Worm (Caenorhabditis elegans) whole organism, L4 larva: ENCODE results near the gene gur-5.

Experiments
- F10B5.3 ChIP-seq: sonication (generic microtip); optimal IDR thresholded peaks from 2 replicates; lab custom pipeline; 2016; ENCODE audit warnings: mild to moderate bottlenecking, missing genetic modification characterization, missing compliant biosample characterization
- F26F4.8 ChIP-seq: fragments of 200-800 bp; sonication (Bioruptor generic); conservative IDR thresholded peaks from 2 replicates; pipeline ENCODE4 v1.3.6; 2022; ENCODE audit warnings: missing genetic modification characterization, missing compliant biosample characterization
- F44E2.7 ChIP-seq: fragments of 200-800 bp; sonication (Bioruptor generic); IDR thresholded peaks from 2 replicates; pipeline ENCODE4 v2.1.2; 2022; ENCODE audit warnings: missing genetic modification characterization, missing compliant biosample characterization
- Y105C5A.15 ChIP-seq: fragments of 200-800 bp; sonication (Bioruptor generic); IDR thresholded peaks from 2 replicates; pipeline ENCODE4 v1.3.6; 2022; ENCODE audit warnings: missing genetic modification characterization, missing compliant biosample characterization
- Y5F2A.4 ChIP-seq: fragments of 200-800 bp; sonication (Bioruptor generic); optimal IDR thresholded peaks from 2 replicates; lab custom pipeline; 2018; ENCODE audit warnings: mild to moderate bottlenecking, missing genetic modification characterization, missing compliant biosample characterization
- aha-1 ChIP-seq: fragments of 150-350 bp; peaks from one replicate; lab custom pipeline; 2014; ENCODE audit warnings: missing biosample characterization, missing genetic modification characterization
- arid-1 ChIP-seq: fragments of 200-800 bp; sonication (Bioruptor generic); conservative IDR thresholded peaks from 2 replicates; pipeline ENCODE4 v1.3.6; 2022; ENCODE audit warnings: missing genetic modification reagents, missing genetic modification characterization, missing compliant biosample characterization
- ceh-44 ChIP-seq: fragments of 200-800 bp; sonication (Bioruptor generic); IDR thresholded peaks from 2 replicates; pipeline ENCODE4 v1.3.6; 2022; ENCODE audit warnings: missing genetic modification reagents, missing genetic modification characterization, missing compliant biosample characterization
- ceh-82 ChIP-seq: sonication (generic microtip); optimal IDR thresholded peaks from 2 replicates; lab custom pipeline; 2017; ENCODE audit warnings: missing biosample characterization, missing genetic modification characterization
- cey-2 ChIP-seq: sonication (generic microtip); optimal IDR thresholded peaks from 3 replicates; lab custom pipeline; 2017; ENCODE audit warnings: missing genetic modification characterization, mild to moderate bottlenecking, missing compliant biosample characterization, antibody characterized with exemption, borderline replicate concordance; ENCODE audit not compliant: insufficient read depth
- daf-16 ChIP-seq, 3 experiments: sonication (generic microtip); optimal IDR thresholded peaks; 2 replicates each; lab custom pipeline; 2016 to 2017; ENCODE audit warnings: missing genetic modification characterization in 3 of 3, missing genetic modification reagents in 3 of 3, mild to moderate bottlenecking in 2 of 3, missing compliant biosample characterization in 2 of 3, missing biosample characterization in 1 of 3, moderate library complexity in 1 of 3
- daf-19 ChIP-seq: fragments of 200-800 bp; sonication (Bioruptor generic); conservative IDR thresholded peaks from 2 replicates; pipeline ENCODE4 v1.3.6; 2022; ENCODE audit warnings: missing genetic modification characterization, missing compliant biosample characterization
- dmd-6 ChIP-seq: fragments of 200-800 bp; sonication (Bioruptor generic); IDR thresholded peaks from 2 replicates; pipeline ENCODE4 v1.3.6; 2022; ENCODE audit warnings: missing genetic modification reagents, missing genetic modification characterization, missing compliant biosample characterization
- dmd-8 ChIP-seq: fragments of 200-800 bp; sonication (Bioruptor generic); IDR thresholded peaks from 2 replicates; pipeline ENCODE4 v1.3.6; 2022; ENCODE audit warnings: missing genetic modification characterization, missing compliant biosample characterization
- dve-1 ChIP-seq: sonication (generic microtip); optimal IDR thresholded peaks from 2 replicates; lab custom pipeline; 2017; ENCODE audit warnings: antibody characterized with exemption, mild to moderate bottlenecking, missing genetic modification characterization, missing compliant biosample characterization; ENCODE audit not compliant: insufficient read depth
- egl-43 ChIP-seq: fragments of 200-800 bp; sonication (Bioruptor generic); IDR thresholded peaks from 2 replicates; pipeline ENCODE4 v1.3.6; 2022; ENCODE audit warnings: missing genetic modification reagents, missing genetic modification characterization, missing compliant biosample characterization
- gei-8 ChIP-seq: fragments of 200-800 bp; sonication (Bioruptor generic); optimal IDR thresholded peaks from 2 replicates; lab custom pipeline; 2018; ENCODE audit warnings: mild to moderate bottlenecking, missing genetic modification characterization, missing compliant biosample characterization
- hmg-1.1 ChIP-seq: fragments of 200-800 bp; sonication (Bioruptor generic); IDR thresholded peaks from 2 replicates; pipeline ENCODE4 v1.3.6; 2022; ENCODE audit warnings: missing genetic modification reagents, missing genetic modification characterization, missing compliant biosample characterization
- lin-13 ChIP-seq: fragments of 150-350 bp; optimal IDR thresholded peaks from 2 replicates; lab custom pipeline; 2014; ENCODE audit warnings: missing biosample characterization, missing genetic modification reagents, missing genetic modification characterization
- lsy-2 ChIP-seq, 2 experiments: fragments of 150-350 bp in 1 of 2; sonication (generic microtip) in 1 of 2; optimal IDR thresholded peaks; 2 replicates each; lab custom pipeline; 2014 to 2017; ENCODE audit warnings: missing biosample characterization in 2 of 2, missing genetic modification characterization in 2 of 2
- mes-2 ChIP-seq: sonication (generic microtip); optimal IDR thresholded peaks from 2 replicates; lab custom pipeline; 2016; ENCODE audit warnings: missing genotype, mild to moderate bottlenecking, missing genetic modification characterization, missing compliant biosample characterization; ENCODE audit not compliant: poor library complexity, severe bottlenecking
- nhr-111 ChIP-seq: fragments of 200-800 bp; sonication (Bioruptor generic); optimal IDR thresholded peaks from 2 replicates; lab custom pipeline; 2018; ENCODE audit warnings: mild to moderate bottlenecking, missing genetic modification characterization, missing compliant biosample characterization
- nhr-28 ChIP-seq: fragments of 150-350 bp; optimal IDR thresholded peaks from 2 replicates; lab custom pipeline; 2014; ENCODE audit warnings: missing biosample characterization, missing genetic modification characterization
- nhr-41 ChIP-seq: fragments of 200-800 bp; sonication (Bioruptor generic); IDR thresholded peaks from 2 replicates; pipeline ENCODE4 v1.3.6; 2022; ENCODE audit warnings: missing genetic modification reagents, missing genetic modification characterization, missing compliant biosample characterization
- nhr-42 ChIP-seq: fragments of 200-800 bp; sonication (Bioruptor generic); IDR thresholded peaks from 2 replicates; pipeline ENCODE4 v1.3.6; 2022; ENCODE audit warnings: missing genetic modification characterization, missing compliant biosample characterization
- nhr-76 ChIP-seq: fragments of 150-350 bp; optimal IDR thresholded peaks from 2 replicates; lab custom pipeline; 2014; ENCODE audit warnings: missing biosample characterization, missing genetic modification characterization
- nhr-77 ChIP-seq: fragments of 150-350 bp; optimal IDR thresholded peaks from 2 replicates; lab custom pipeline; 2014; ENCODE audit warnings: missing biosample characterization, missing genetic modification characterization
- pqm-1 ChIP-seq: sonication (generic microtip); optimal IDR thresholded peaks from 2 replicates; lab custom pipeline; 2017; ENCODE audit warnings: missing biosample characterization, missing genetic modification characterization
- sdz-12 ChIP-seq: fragments of 200-800 bp; sonication (Bioruptor generic); optimal IDR thresholded peaks from 2 replicates; lab custom pipeline; 2018; ENCODE audit warnings: mild to moderate bottlenecking, missing genetic modification characterization, missing compliant biosample characterization
- spr-1 ChIP-seq: sonication (generic microtip); optimal IDR thresholded peaks from 2 replicates; lab custom pipeline; 2016; ENCODE audit warnings: mild to moderate bottlenecking, missing genetic modification characterization, missing compliant biosample characterization
- tra-1 ChIP-seq: fragments of 200-800 bp; sonication (Bioruptor generic); IDR thresholded peaks from 2 replicates; pipeline ENCODE4 v1.3.6; 2022; ENCODE audit warnings: missing genetic modification reagents, missing genetic modification characterization, missing compliant biosample characterization
- zag-1 ChIP-seq: fragments of 150-350 bp; optimal IDR thresholded peaks from 2 replicates; lab custom pipeline; 2014; ENCODE audit warnings: missing biosample characterization, missing genetic modification characterization
- zfp-2 ChIP-seq: sonication (generic microtip); optimal IDR thresholded peaks from 2 replicates; lab custom pipeline; 2016; ENCODE audit warnings: mild to moderate bottlenecking, missing genetic modification characterization, missing compliant biosample characterization
- zfp-3 ChIP-seq: fragments of 200-800 bp; sonication (Bioruptor generic); conservative IDR thresholded peaks from 2 replicates; pipeline ENCODE4 v1.3.6; 2022; ENCODE audit warnings: missing genetic modification reagents, missing genetic modification characterization, missing compliant biosample characterization

The gur-5 gene

ce11 chrII:5282192-5282591 is 2.9 kb upstream of the gur-5 start, which contains the start of gene pmt-1 (continued):
- TF ChIP-seq nhr-111 (GFP tag; lab: Kevin White, UChicago) (no peak), nhr-42 (GFP tag; lab: Robert Waterston, UW) (no peak), arid-1 (GFP tag; lab: Robert Waterston, UW) (no peak), sdz-12 (no peak), mes-2 (tag; lab: Kevin White, UChicago) (no peak), daf-19 (GFP tag; lab: Robert Waterston, UW) (no peak), zag-1 (tag; lab: Kevin White, UChicago) (no peak), F26F4.8 (no peak), ceh-44 (GFP tag; lab: Robert Waterston, UW) (no peak), F44E2.7 (GFP tag; lab: Robert Waterston, UW) (no peak), spr-1 (tag; lab: Kevin White, UChicago) (no peak), zfp-2 (tag; lab: Kevin White, UChicago) (no peak)

ce11 chrII:5282740-5283281 is 2.3 kb upstream of the gur-5 start:
- TF ChIP-seq F26F4.8 (no peak), F10B5.3 (tag; lab: Kevin White, UChicago) (no peak), nhr-77 (tag; lab: Kevin White, UChicago) (peak; percentile 16), tra-1 (GFP tag; lab: Robert Waterston, UW) (0 out of 2 replicates have a peak, but pooled peaks have one; percentile 42), gei-8 (no peak), egl-43 (GFP tag; lab: Robert Waterston, UW) (no peak), nhr-28 (tag; lab: Kevin White, UChicago) (peak; percentile 70), nhr-76 (peak; percentile 25), aha-1 (tag; lab: Kevin White, UChicago) (peak; percentile 23), dve-1 (tag; lab: Kevin White, UChicago) (peak; percentile 23), dmd-6 (peak; percentile 39; the same call in 1 of the 2 replicates), dmd-8 (no peak), cey-2 (tag; lab: Kevin White, UChicago) (peak; percentile 49)

ce11 chrII:5289142-5289541 is 4.0 kb downstream of the gur-5 start, which contains the start of gene ZK622.5:
TSS of gene ZK622.5 (plus strand) at chrII:5289442.
- no peak for TF ChIP-seq pqm-1
- TF ChIP-seq dve-1 (tag; lab: Kevin White, UChicago), result peak; percentile 25
- TF ChIP-seq daf-16 (GFP tag; optimal IDR thresholded peaks at IDR 0.05; lab: Kevin White, UChicago), result no peak
- no peak for TF ChIP-seq daf-16 (tag; optimal IDR thresholded peaks at IDR 0.05; lab: Kevin White, UChicago)
- no peak for TF ChIP-seq Y5F2A.4 (GFP tag; lab: Kevin White, UChicago)

ce11 chrII:5291051-5291450 is 5.9 kb downstream of the gur-5 start:
- no peak for TF ChIP-seq lin-13 (GFP tag; lab: Kevin White, UChicago)
- TF ChIP-seq ceh-82 (tag; lab: Kevin White, UChicago), result no peak
- no peak for TF ChIP-seq Y105C5A.15 (GFP tag; lab: Robert Waterston, UW)
- peak; percentile 57 for TF ChIP-seq aha-1 (tag; lab: Kevin White, UChicago)
- TF ChIP-seq lsy-2 (tag; optimal IDR thresholded peaks at IDR 0.05; lab: Kevin White, UChicago), result no peak
- no peak for TF ChIP-seq daf-16 (GFP tag; optimal IDR thresholded peaks at IDR 0.05; lab: Kevin White, UChicago)
- TF ChIP-seq daf-16 (tag; optimal IDR thresholded peaks at IDR 0.05; lab: Kevin White, UChicago), result no peak
- TF ChIP-seq nhr-41 (GFP tag; lab: Robert Waterston, UW), result no peak
- TF ChIP-seq hmg-1.1 (GFP tag; lab: Robert Waterston, UW), result 0 out of 2 replicates have a peak, but pooled peaks have one; percentile 6
- TF ChIP-seq zfp-3 (GFP tag; lab: Robert Waterston, UW), result no peak
